Fruit fly (Drosophila melanogaster) whole organism, embryonic: ENCODE results near the gene CG31131.
A peak's percentile ranks its signal among the peaks of the same experiment; 100 is the strongest.

Experiments
- Aef1 ChIP-seq: fragments of 200-800 bp; sonication (Bioruptor generic); IDR thresholded peaks from 3 replicates; pipeline ENCODE4 v1.3.6; 2022; ENCODE audit warnings: missing biosample characterization, missing genetic modification characterization
- CG1024 ChIP-seq: fragments of 200-800 bp; sonication (Bioruptor generic); IDR thresholded peaks from 2 replicates; pipeline ENCODE4 v1.3.6; 2022; ENCODE audit warnings: missing biosample characterization, missing genetic modification characterization
- CG10274 ChIP-seq: fragments of 200-800 bp; sonication (Bioruptor generic); optimal IDR thresholded peaks from 3 replicates; lab custom pipeline; 2017; ENCODE audit warnings: missing biosample characterization, mild to moderate bottlenecking, missing genetic modification characterization
- CG10462 ChIP-seq: fragments of 200-800 bp; sonication (Bioruptor generic); optimal IDR thresholded peaks from 2 replicates; lab custom pipeline; 2016; ENCODE audit warnings: missing biosample characterization, missing genetic modification characterization
- CG13296 ChIP-seq: fragments of 200-800 bp; sonication (Bioruptor generic); optimal IDR thresholded peaks from 3 replicates; lab custom pipeline; 2018; ENCODE audit warnings: missing biosample characterization, mild to moderate bottlenecking, missing genetic modification characterization
- CG14965 ChIP-seq: fragments of 200-800 bp; sonication (Bioruptor generic); optimal IDR thresholded peaks from 2 replicates; lab custom pipeline; 2016; ENCODE audit warnings: missing biosample characterization, missing genetic modification characterization, borderline replicate concordance
- CG15514 ChIP-seq: fragments of 200-800 bp; sonication (Bioruptor generic); optimal IDR thresholded peaks from 3 replicates; lab custom pipeline; 2017; ENCODE audit warnings: missing biosample characterization, missing genetic modification characterization, mild to moderate bottlenecking, moderate library complexity, missing genetic modification reagents
- CG1647 ChIP-seq: fragments of 200-800 bp; sonication (Bioruptor generic); optimal IDR thresholded peaks from 3 replicates; lab custom pipeline; 2016; ENCODE audit warnings: missing biosample characterization, missing genetic modification characterization
- CG16815 ChIP-seq: fragments of 200-800 bp; sonication (Bioruptor generic); optimal IDR thresholded peaks from 3 replicates; lab custom pipeline; 2017; ENCODE audit warnings: missing biosample characterization, mild to moderate bottlenecking, missing genetic modification characterization
- CG17186 ChIP-seq: fragments of 200-800 bp; sonication (Bioruptor generic); optimal IDR thresholded peaks from 3 replicates; lab custom pipeline; 2017; ENCODE audit warnings: missing biosample characterization, missing genetic modification reagents, missing genetic modification characterization
- CG17829 ChIP-seq: fragments of 200-800 bp; optimal IDR thresholded peaks from 2 replicates; lab custom pipeline; 2019; ENCODE audit warnings: missing biosample characterization, mild to moderate bottlenecking, missing genetic modification characterization, moderate library complexity
- CG17912 ChIP-seq: fragments of 200-800 bp; sonication (Bioruptor generic); optimal IDR thresholded peaks from 2 replicates; lab custom pipeline; 2018; ENCODE audit warnings: missing biosample characterization, mild to moderate bottlenecking, missing genetic modification characterization
- CG1832 ChIP-seq: fragments of 200-800 bp; sonication (Bioruptor generic); optimal IDR thresholded peaks from 2 replicates; lab custom pipeline; 2017; ENCODE audit warnings: missing biosample characterization, mild to moderate bottlenecking, missing genetic modification characterization, inconsistent platforms
- CG33213 ChIP-seq: fragments of 200-800 bp; sonication (Bioruptor generic); optimal IDR thresholded peaks from 3 replicates; lab custom pipeline; 2016; ENCODE audit warnings: missing biosample characterization, missing genetic modification characterization
- CG3407 ChIP-seq: fragments of 200-800 bp; sonication (Bioruptor generic); optimal IDR thresholded peaks from 2 replicates; lab custom pipeline; 2018; ENCODE audit warnings: missing biosample characterization, mild to moderate bottlenecking, missing genetic modification characterization
- CG43689 ChIP-seq: fragments of 200-800 bp; sonication (Bioruptor generic); IDR thresholded peaks from 2 replicates; pipeline ENCODE4 v1.3.6; 2022; ENCODE audit warnings: missing biosample characterization, missing genetic modification characterization
- CG6683 ChIP-seq: fragments of 200-800 bp; sonication (Bioruptor generic); optimal IDR thresholded peaks from 2 replicates; lab custom pipeline; 2017; ENCODE audit warnings: missing biosample characterization, mild to moderate bottlenecking, missing genetic modification characterization, missing genetic modification reagents
- CG7372 ChIP-seq: fragments of 200-800 bp; sonication (Bioruptor generic); IDR thresholded peaks from 2 replicates; pipeline ENCODE4 v1.3.6; 2022; ENCODE audit warnings: missing biosample characterization, missing genetic modification characterization
- CG7556 ChIP-seq: fragments of 200-800 bp; sonication (Bioruptor generic); optimal IDR thresholded peaks from 2 replicates; lab custom pipeline; 2017; ENCODE audit warnings: missing biosample characterization, mild to moderate bottlenecking, missing genetic modification characterization
- CG8281 ChIP-seq: fragments of 200-800 bp; sonication (Bioruptor generic); optimal IDR thresholded peaks from 2 replicates; lab custom pipeline; 2018; ENCODE audit warnings: missing biosample characterization, mild to moderate bottlenecking, missing genetic modification characterization, moderate library complexity
- CG8478 ChIP-seq: fragments of >200 bp; optimal IDR thresholded peaks from 2 replicates; lab custom pipeline; 2018
- CG9609 ChIP-seq: fragments of 200-800 bp; sonication (Bioruptor generic); optimal IDR thresholded peaks from 3 replicates; lab custom pipeline; 2016; ENCODE audit warnings: missing biosample characterization, missing genetic modification characterization
- Drgx ChIP-seq: fragments of 200-800 bp; sonication (Bioruptor generic); IDR thresholded peaks from 2 replicates; pipeline ENCODE4 v1.3.6; 2022; ENCODE audit warnings: missing biosample characterization, missing genetic modification characterization
- Fer3 ChIP-seq: fragments of 200-800 bp; sonication (Bioruptor generic); optimal IDR thresholded peaks from 2 replicates; lab custom pipeline; 2018; ENCODE audit warnings: missing biosample characterization, mild to moderate bottlenecking, missing genetic modification characterization, moderate library complexity
- Hey ChIP-seq: fragments of 200-800 bp; sonication (Bioruptor generic); optimal IDR thresholded peaks from 3 replicates; lab custom pipeline; 2018; ENCODE audit warnings: missing biosample characterization, mild to moderate bottlenecking, missing genetic modification characterization
- Hmr ChIP-seq: fragments of 200-800 bp; sonication (Bioruptor generic); optimal IDR thresholded peaks from 3 replicates; lab custom pipeline; 2017; ENCODE audit warnings: mild to moderate bottlenecking, missing biosample characterization, missing genetic modification reagents, missing genetic modification characterization
- Mes4 ChIP-seq: fragments of 200-800 bp; sonication (Bioruptor generic); optimal IDR thresholded peaks from 2 replicates; lab custom pipeline; 2016; ENCODE audit warnings: missing biosample characterization, missing genetic modification characterization
- Nf-YC ChIP-seq: fragments of 200-800 bp; optimal IDR thresholded peaks from 3 replicates; lab custom pipeline; 2019; ENCODE audit warnings: missing biosample characterization, mild to moderate bottlenecking, missing genetic modification characterization, moderate library complexity
- Oaz ChIP-seq: fragments of 200-800 bp; sonication (Bioruptor generic); IDR thresholded peaks from 2 replicates; pipeline ENCODE4 v1.3.6; 2022; ENCODE audit warnings: missing biosample characterization, missing genetic modification characterization
- Sin3A ChIP-seq: fragments of >200 bp; optimal IDR thresholded peaks from 2 replicates; lab custom pipeline; 2018
- Six4 ChIP-seq: fragments of 200-800 bp; sonication (Bioruptor generic); optimal IDR thresholded peaks from 2 replicates; lab custom pipeline; 2016; ENCODE audit warnings: missing biosample characterization, missing genetic modification characterization
- Sox102F ChIP-seq: fragments of 200-800 bp; sonication (Bioruptor generic); optimal IDR thresholded peaks from 2 replicates; lab custom pipeline; 2018; ENCODE audit warnings: missing biosample characterization, mild to moderate bottlenecking, missing genetic modification characterization, moderate library complexity
- ase ChIP-seq: fragments of 200-800 bp; sonication (Bioruptor generic); IDR thresholded peaks from 3 replicates; pipeline ENCODE4 v1.3.6; 2022; ENCODE audit warnings: missing biosample characterization, missing genetic modification characterization
- bcd ChIP-seq: fragments of 200-800 bp; sonication (Bioruptor generic); optimal IDR thresholded peaks from 2 replicates; lab custom pipeline; 2017; ENCODE audit warnings: missing biosample characterization, mild to moderate bottlenecking, missing genetic modification characterization
- btn ChIP-seq: fragments of 200-800 bp; sonication (Bioruptor generic); optimal IDR thresholded peaks from 2 replicates; lab custom pipeline; 2016; ENCODE audit warnings: missing biosample characterization, missing genetic modification characterization
- croc ChIP-seq: fragments of 200-800 bp; sonication (Bioruptor generic); conservative IDR thresholded peaks from 3 replicates; pipeline ENCODE4 v1.3.6; 2022; ENCODE audit warnings: missing biosample characterization, missing genetic modification characterization
- disco-r ChIP-seq: fragments of 200-800 bp; sonication (Bioruptor generic); optimal IDR thresholded peaks from 2 replicates; lab custom pipeline; 2016; ENCODE audit warnings: missing biosample characterization, missing genetic modification characterization
- dmrt11E ChIP-seq: fragments of 200-800 bp; sonication (Bioruptor generic); optimal IDR thresholded peaks from 3 replicates; lab custom pipeline; 2018; ENCODE audit warnings: missing biosample characterization, mild to moderate bottlenecking, missing genetic modification characterization, moderate library complexity
- jumu ChIP-seq: fragments of 200-800 bp; sonication (Bioruptor generic); optimal IDR thresholded peaks from 3 replicates; lab custom pipeline; 2016; ENCODE audit warnings: missing biosample characterization, missing genetic modification characterization
- kni ChIP-seq: fragments of 200-800 bp; sonication (Bioruptor generic); optimal IDR thresholded peaks from 3 replicates; lab custom pipeline; 2017; ENCODE audit warnings: mild to moderate bottlenecking, missing biosample characterization, missing genetic modification reagents, missing genetic modification characterization
- luna ChIP-seq: fragments of 200-800 bp; sonication (Bioruptor generic); optimal IDR thresholded peaks from 2 replicates; lab custom pipeline; 2016; ENCODE audit warnings: missing biosample characterization, missing genetic modification characterization
- odd ChIP-seq: fragments of 200-800 bp; sonication (Bioruptor generic); optimal IDR thresholded peaks from 2 replicates; lab custom pipeline; 2017; ENCODE audit warnings: missing biosample characterization, mild to moderate bottlenecking, missing genetic modification characterization
- repo ChIP-seq: fragments of 200-800 bp; sonication (Bioruptor generic); optimal IDR thresholded peaks from 2 replicates; lab custom pipeline; 2016; ENCODE audit warnings: missing biosample characterization, missing genetic modification characterization
- scrt ChIP-seq: fragments of 200-800 bp; sonication (Bioruptor generic); optimal IDR thresholded peaks from 2 replicates; lab custom pipeline; 2018; ENCODE audit warnings: missing biosample characterization, mild to moderate bottlenecking, missing genetic modification characterization, moderate library complexity
- sd ChIP-seq: fragments of 200-800 bp; sonication (Bioruptor generic); optimal IDR thresholded peaks from 3 replicates; lab custom pipeline; 2018; ENCODE audit warnings: missing biosample characterization, mild to moderate bottlenecking, missing genetic modification characterization, moderate library complexity
- stc ChIP-seq: fragments of 200-800 bp; sonication (Bioruptor generic); IDR thresholded peaks from 2 replicates; pipeline ENCODE4 v1.3.6; 2022; ENCODE audit warnings: missing biosample characterization, missing genetic modification characterization
- trh ChIP-seq: fragments of 200-800 bp; sonication (Bioruptor generic); optimal IDR thresholded peaks from 2 replicates; lab custom pipeline; 2016; ENCODE audit warnings: missing biosample characterization, missing genetic modification characterization
- wdn ChIP-seq: fragments of 200-800 bp; sonication (Bioruptor generic); IDR thresholded peaks from 2 replicates; pipeline ENCODE4 v1.3.6; 2022; ENCODE audit warnings: missing biosample characterization, missing genetic modification characterization
- wek ChIP-seq: fragments of 200-800 bp; sonication (Bioruptor generic); optimal IDR thresholded peaks from 3 replicates; lab custom pipeline; 2018; ENCODE audit warnings: missing biosample characterization, mild to moderate bottlenecking, missing genetic modification characterization, moderate library complexity
- z ChIP-seq: fragments of 200-800 bp; sonication (Bioruptor generic); IDR thresholded peaks from 3 replicates; pipeline ENCODE4 v1.3.6; 2022; ENCODE audit warnings: missing biosample characterization, missing genetic modification characterization
- zfh2 ChIP-seq: fragments of 200-800 bp; sonication (Bioruptor generic); optimal IDR thresholded peaks from 2 replicates; lab custom pipeline; 2016; ENCODE audit warnings: missing biosample characterization, missing genetic modification characterization

The CG31131 gene

dm6 chr3R:27988647-27989430 is 25.8 kb upstream of the CG31131 start (continued):
- no peak for TF ChIP-seq croc (GFP tag; lab: Robert Waterston, UW)
- no peak for TF ChIP-seq CG1647
- TF ChIP-seq CG9609 (GFP tag; lab: Kevin White, UChicago), result no peak
- no peak for TF ChIP-seq CG33213 (GFP tag; lab: Kevin White, UChicago)
- TF ChIP-seq Aef1 (GFP tag; lab: Robert Waterston, UW), result peak; percentile 29; the same call in 1 of the 3 replicates
- peak; percentile 11 for TF ChIP-seq kni
- TF ChIP-seq wdn (GFP tag; lab: Robert Waterston, UW), result peak; percentile 46; the same call in 1 of the 2 replicates
- no peak for TF ChIP-seq CG43689
- TF ChIP-seq CG15514 (GFP tag; lab: Kevin White, UChicago), result peak; percentile 16
- peak; percentile 44 for TF ChIP-seq bcd (GFP tag; lab: Kevin White, UChicago)
- no peak for TF ChIP-seq CG17186 (GFP tag; lab: Kevin White, UChicago)
- peak; percentile 37 for TF ChIP-seq Six4 (GFP tag; lab: Kevin White, UChicago)
- no peak for TF ChIP-seq jumu
- 0 out of 2 replicates have a peak, but pooled peaks have one; percentile 6 for TF ChIP-seq stc
- no peak for TF ChIP-seq CG6683
- TF ChIP-seq Hey (tag; lab: Kevin White, UChicago), result no peak
- no peak; the same call in 1 of the 2 replicates for TF ChIP-seq Oaz
- no peak for TF ChIP-seq CG10274 (GFP tag; lab: Kevin White, UChicago)
- TF ChIP-seq Nf-YC (tag; lab: Kevin White, UChicago), result no peak
- peak; percentile 69 for TF ChIP-seq CG7556 (GFP tag; lab: Kevin White, UChicago)
- no peak for TF ChIP-seq CG10462 (GFP tag; lab: Kevin White, UChicago)
- peak; percentile 4 for TF ChIP-seq Sox102F
- no peak for TF ChIP-seq luna (GFP tag; lab: Kevin White, UChicago)
- no peak for TF ChIP-seq dmrt11E (tag; lab: Kevin White, UChicago)
- no peak for TF ChIP-seq CG1024
- no peak for TF ChIP-seq Fer3 (tag; lab: Kevin White, UChicago)
- TF ChIP-seq odd (GFP tag; lab: Kevin White, UChicago), result no peak
- no peak for TF ChIP-seq Sin3A (lab: Kevin White, UChicago)
- TF ChIP-seq CG13296 (GFP tag; lab: Kevin White, UChicago), result no peak
- no peak for TF ChIP-seq scrt
- no peak for TF ChIP-seq trh (GFP tag; lab: Kevin White, UChicago)
- TF ChIP-seq Drgx (GFP tag; lab: Robert Waterston, UW), result peak; percentile 46
- TF ChIP-seq CG14965 (GFP tag; lab: Kevin White, UChicago), result no peak
- TF ChIP-seq zfh2 (GFP tag; lab: Kevin White, UChicago), result peak; percentile 55
- no peak for TF ChIP-seq repo (GFP tag; lab: Kevin White, UChicago)
- TF ChIP-seq Hmr, result no peak
- TF ChIP-seq CG8281 (tag; lab: Kevin White, UChicago), result no peak
- no peak for TF ChIP-seq wek (GFP tag; lab: Kevin White, UChicago)
- TF ChIP-seq ase (GFP tag; lab: Robert Waterston, UW), result peak; percentile 37; the same call in 1 of the 3 replicates
- TF ChIP-seq btn (GFP tag; lab: Kevin White, UChicago), result no peak
- no peak for TF ChIP-seq CG8478 (lab: Kevin White, UChicago)
- TF ChIP-seq z (GFP tag; lab: Robert Waterston, UW), result no peak
- TF ChIP-seq disco-r (GFP tag; lab: Kevin White, UChicago), result no peak
- no peak for TF ChIP-seq CG1832 (GFP tag; lab: Kevin White, UChicago)
- TF ChIP-seq CG17912 (GFP tag; lab: Kevin White, UChicago), result no peak
- TF ChIP-seq CG3407 (GFP tag; lab: Kevin White, UChicago), result no peak
- peak; percentile 31 for TF ChIP-seq CG16815 (GFP tag; lab: Kevin White, UChicago)
- no peak for TF ChIP-seq Mes4 (GFP tag; lab: Kevin White, UChicago)
- TF ChIP-seq CG7372 (GFP tag; lab: Robert Waterston, UW), result no peak
- TF ChIP-seq CG17829 (tag; lab: Kevin White, UChicago), result no peak
- peak; percentile 49 for TF ChIP-seq sd (tag; lab: Kevin White, UChicago)
